Worm (Caenorhabditis elegans): Measurements from ENCODE around the gene cyp-35C1.

DNA sequence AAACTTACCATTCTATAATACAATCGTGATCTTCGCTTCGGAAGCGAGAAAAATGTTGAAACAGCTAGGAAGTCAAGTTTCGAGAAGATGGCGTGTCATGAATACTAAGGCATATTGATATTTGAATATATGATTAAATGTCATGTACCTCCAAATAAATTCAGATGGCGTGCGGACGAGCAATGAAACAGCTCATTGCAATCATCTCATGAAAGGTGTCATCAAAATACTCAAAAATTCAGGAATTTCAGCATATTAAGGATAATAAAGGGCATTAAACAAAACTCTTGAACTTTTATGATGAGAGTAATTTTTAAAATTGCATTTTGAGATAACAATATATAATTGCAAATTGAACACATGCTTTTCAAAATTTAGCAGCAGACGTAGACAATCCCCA lies 17.1 kb upstream of the cyp-35C1 start, which contains the start of gene gcy-32:
- no peak for TF ChIP-seq R02D3.7 (tag; optimal IDR thresholded peaks at IDR 0.05)
- TF ChIP-seq ama-1 (optimal IDR thresholded peaks at IDR 0.05): no peak
- TF ChIP-seq ztf-11 (tag; optimal IDR thresholded peaks at IDR 0.05): no peak
- TF ChIP-seq unc-62 (GFP tag; optimal IDR thresholded peaks at IDR 0.05): no peak
- no peak for TF ChIP-seq mab-5 (tag; optimal IDR thresholded peaks at IDR 0.05)
- TF ChIP-seq mdl-1 (tag; optimal IDR thresholded peaks at IDR 0.05): no peak
- TF ChIP-seq sem-4 (tag; optimal IDR thresholded peaks at IDR 0.05): no peak
- TF ChIP-seq skn-1 (tag; optimal IDR thresholded peaks at IDR 0.05): no peak

All from whole organism, L2 larva.